Worm (Caenorhabditis elegans): ENCODE results near the gene tmd-2.

Gene tmd-2

DNA sequence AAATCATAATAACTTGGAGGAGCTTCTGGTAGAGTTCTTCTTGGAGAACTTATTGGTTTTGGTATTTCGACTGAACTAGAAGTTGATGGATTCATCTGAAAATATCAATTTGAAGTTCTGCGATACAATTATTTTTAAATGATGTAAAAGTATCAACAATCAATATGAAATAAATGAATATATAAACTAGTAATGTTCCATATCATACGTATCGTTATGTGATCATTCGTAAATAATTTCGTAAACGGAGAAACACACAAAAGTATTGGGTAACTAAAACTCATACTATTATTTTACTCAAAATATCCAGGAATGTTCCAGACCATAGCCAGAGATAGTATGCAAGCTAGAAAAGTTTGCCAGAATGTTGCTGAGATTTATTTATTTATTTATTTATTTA is 28.1 kb upstream of the tmd-2 start, which contains the start of gene W02D7.8:
W02D7.8 (minus strand) TSS at position 101 of the 400 bp plus-strand sequence.
- TF ChIP-seq ama-1 (optimal IDR thresholded peaks at IDR 0.05) (no peak), ama-1 (GFP tag; optimal IDR thresholded peaks at IDR 0.05) (no peak), nfyb-1 (GFP tag; IDR thresholded peaks at IDR 0.05) (no peak), F22D6.2 (tag; optimal IDR thresholded peaks at IDR 0.05) (no peak), C06A6.2 (GFP tag; conservative IDR thresholded peaks at IDR 0.05) (no peak), snpc-4 (GFP tag; optimal IDR thresholded peaks at IDR 0.05) (no peak), snpc-4 (tag; optimal IDR thresholded peaks at IDR 0.05) (no peak), K12H6.12 (tag; optimal IDR thresholded peaks at IDR 0.05) (no peak), gei-17 (GFP tag; optimal IDR thresholded peaks at IDR 0.05) (no peak), C17E4.6 (GFP tag; IDR thresholded peaks at IDR 0.05) (no peak), B0261.1 (tag; optimal IDR thresholded peaks at IDR 0.05) (no peak), F23B12.7 (tag; optimal IDR thresholded peaks at IDR 0.05; ENCODE audit: insufficient read depth) (no peak)

ce11 chrV:8307013-8307412 is 27.4 kb upstream of the tmd-2 start:
- TF ChIP-seq nhr-80 (tag; optimal IDR thresholded peaks at IDR 0.05) (peak; percentile 82), hrde-1 (tag; optimal IDR thresholded peaks at IDR 0.05; ENCODE audit: borderline replicate concordance) (no peak)

ce11 chrV:8307681-8308080 is 26.8 kb upstream of the tmd-2 start, which contains the start of gene clec-218:
clec-218 (plus strand) TSS chrV:8307942.
- no peak for TF ChIP-seq ccch-3 (GFP tag; optimal IDR thresholded peaks at IDR 0.05)
- TF ChIP-seq nhr-80 (tag; optimal IDR thresholded peaks at IDR 0.05), result peak; percentile 48
- no peak for TF ChIP-seq Y53F4B.3 (GFP tag; IDR thresholded peaks at IDR 0.05)

ce11 chrV:8311210-8311609 is 23.2 kb upstream of the tmd-2 start, which contains the start of gene W02D7.12:
W02D7.12 (plus strand) TSS chrV:8311510.
- TF ChIP-seq lin-40 (tag; optimal IDR thresholded peaks at IDR 0.05) (no peak), chd-7 (tag; optimal IDR thresholded peaks at IDR 0.05) (no peak), snpc-4 (GFP tag; optimal IDR thresholded peaks at IDR 0.05) (no peak), snpc-4 (tag; optimal IDR thresholded peaks at IDR 0.05) (no peak), nhr-80 (tag; optimal IDR thresholded peaks at IDR 0.05) (no peak), hsf-1 (GFP tag; IDR thresholded peaks at IDR 0.05) (no peak), F22D6.2 (tag; optimal IDR thresholded peaks at IDR 0.05) (no peak)

DNA sequence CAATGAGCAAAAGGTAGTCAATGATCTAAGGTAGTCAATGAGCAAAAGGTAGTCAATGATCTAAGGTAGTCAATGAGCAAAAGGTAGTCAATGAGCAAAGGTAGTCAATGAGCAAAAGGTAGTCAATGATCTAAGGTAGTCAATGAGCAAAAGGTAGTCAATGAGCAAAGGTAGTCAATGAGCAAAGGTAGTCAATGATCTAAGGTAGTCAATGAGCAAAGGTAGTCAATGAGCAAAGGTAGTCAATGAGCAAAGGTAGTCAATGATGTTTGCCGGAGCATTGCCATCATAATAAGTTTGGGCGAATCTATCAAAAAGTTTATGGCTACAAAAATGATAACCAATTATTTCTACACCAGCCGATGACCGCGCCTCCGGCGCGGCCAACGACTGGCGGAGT is 19.7 kb upstream of the tmd-2 start:
- 0 out of 2 replicates have a peak, but pooled peaks have one; percentile 13 for TF ChIP-seq aptf-2 (GFP tag; conservative IDR thresholded peaks at IDR 0.05)
- TF ChIP-seq madf-3 (GFP tag; IDR thresholded peaks at IDR 0.05), result peak; percentile 68; the same call in 1 of the 2 replicates
- peak; percentile 19; the same call in 1 of the 2 replicates for TF ChIP-seq F33H1.4 (GFP tag; IDR thresholded peaks at IDR 0.05)
- 0 out of 2 replicates have a peak, but pooled peaks have one; percentile 77 for TF ChIP-seq lag-1 (GFP tag; IDR thresholded peaks at IDR 0.05)
- 0 out of 2 replicates have a peak, but pooled peaks have one; percentile 22 for TF ChIP-seq ceh-40 (GFP tag; IDR thresholded peaks at IDR 0.05)
- TF ChIP-seq Y56A3A.18 (GFP tag; IDR thresholded peaks at IDR 0.05), result 0 out of 2 replicates have a peak, but pooled peaks have one; percentile 34
- TF ChIP-seq attf-6 (GFP tag; IDR thresholded peaks at IDR 0.05), result 0 out of 2 replicates have a peak, but pooled peaks have one; percentile 9
- peak; percentile 58; the same call in 1 of the 2 replicates for TF ChIP-seq lin-26 (GFP tag; IDR thresholded peaks at IDR 0.05)
- peak; percentile 66; the same call in 1 of the 2 replicates for TF ChIP-seq ztf-25 (GFP tag; IDR thresholded peaks at IDR 0.05)
- TF ChIP-seq pbrm-1 (GFP tag; IDR thresholded peaks at IDR 0.05), result peak; percentile 34; the same call in 1 of the 2 replicates
- TF ChIP-seq ztf-6 (GFP tag; IDR thresholded peaks at IDR 0.05), result 0 out of 2 replicates have a peak, but pooled peaks have one; percentile 56
- peak; percentile 56; the same call in 1 of the 2 replicates for TF ChIP-seq hmg-20 (GFP tag; IDR thresholded peaks at IDR 0.05)
- TF ChIP-seq ceh-58 (GFP tag; IDR thresholded peaks at IDR 0.05), result 0 out of 2 replicates have a peak, but pooled peaks have one; percentile 58
- peak; percentile 72; the same call in 1 of the 2 replicates for TF ChIP-seq bed-1 (GFP tag; IDR thresholded peaks at IDR 0.05)
- 0 out of 2 replicates have a peak, but pooled peaks have one; percentile 9 for TF ChIP-seq B0019.2 (GFP tag; conservative IDR thresholded peaks at IDR 0.05)
- peak; percentile 66; the same call in 1 of the 2 replicates for TF ChIP-seq let-526 (GFP tag; IDR thresholded peaks at IDR 0.05)
- TF ChIP-seq F37B4.10 (GFP tag; IDR thresholded peaks at IDR 0.05), result 0 out of 2 replicates have a peak, but pooled peaks have one; percentile 31

Data from whole organism, young adult.